Worm (Caenorhabditis elegans): ENCODE measurements around the gene T23F2.4.
A peak's percentile ranks its signal among the peaks of the same experiment; 100 is the strongest.

The T23F2.4 gene

ce11 chrX:5475164-5475576, 39.7 kb downstream of the T23F2.4 start (continued):
- TF ChIP-seq fkh-6 (tag; optimal IDR thresholded peaks at IDR 0.05) (no peak), ceh-2 (tag; optimal IDR thresholded peaks at IDR 0.05) (peak; percentile 62), elt-2 (tag; optimal IDR thresholded peaks at IDR 0.05) (peak; percentile 63), ama-1 (optimal IDR thresholded peaks at IDR 0.05) (no peak), pros-1 (tag; optimal IDR thresholded peaks at IDR 0.05) (peak; percentile 25), pha-2 (tag; optimal IDR thresholded peaks at IDR 0.05) (peak; percentile 14), hlh-8 (tag; optimal IDR thresholded peaks at IDR 0.05) (no peak), C08G9.2 (tag; optimal IDR thresholded peaks at IDR 0.05) (no peak), nhr-232 (tag; optimal IDR thresholded peaks at IDR 0.05) (no peak), ceh-18 (tag; optimal IDR thresholded peaks at IDR 0.05) (peak; percentile 70)

- no peak for TF ChIP-seq ceh-48 (tag; optimal IDR thresholded peaks at IDR 0.05)
- no peak for TF ChIP-seq che-1 (tag; optimal IDR thresholded peaks at IDR 0.05)
Measured at ce11 chrX:5470111-5470745, 44.7 kb downstream of the T23F2.4 start.

- TF ChIP-seq nhr-11 (tag; optimal IDR thresholded peaks at IDR 0.05) (no peak), npax-4 (tag; optimal IDR thresholded peaks at IDR 0.05) (no peak), elt-2 (tag; optimal IDR thresholded peaks at IDR 0.05) (peak; percentile 81)
Measured at ce11 chrX:5467820-5468270, 47.0 kb downstream of the T23F2.4 start, which contains the start of gene dpyd-1. dpyd-1 (plus strand) TSS chrX:5467870.

ce11 chrX:5467308-5467707, 47.6 kb downstream of the T23F2.4 start:
- TF ChIP-seq nhr-11 (tag; optimal IDR thresholded peaks at IDR 0.05) (no peak), gmeb-2 (tag; optimal IDR thresholded peaks at IDR 0.05) (no peak), elt-2 (tag; optimal IDR thresholded peaks at IDR 0.05) (peak; percentile 49)

- TF ChIP-seq eyg-1 (tag; optimal IDR thresholded peaks at IDR 0.05) (no peak), rnt-1 (tag; optimal IDR thresholded peaks at IDR 0.05) (no peak), sox-4 (tag; optimal IDR thresholded peaks at IDR 0.05) (no peak), ahr-1 (tag; optimal IDR thresholded peaks at IDR 0.05) (no peak), mec-3 (tag; optimal IDR thresholded peaks at IDR 0.05; ENCODE audit: borderline replicate concordance) (no peak), hlh-6 (tag; optimal IDR thresholded peaks at IDR 0.05) (no peak), sdc-2 (tag; optimal IDR thresholded peaks at IDR 0.05) (no peak), K09A11.1 (tag; optimal IDR thresholded peaks at IDR 0.05; ENCODE audit: insufficient read depth) (no peak), elt-4 (tag; optimal IDR thresholded peaks at IDR 0.05) (no peak), Y22D7AL.16 (tag; optimal IDR thresholded peaks at IDR 0.05) (no peak), unc-3 (GFP tag; conservative IDR thresholded peaks at IDR 0.05) (no peak), unc-3 (tag; optimal IDR thresholded peaks at IDR 0.05) (no peak), ceh-31 (tag; optimal IDR thresholded peaks at IDR 0.05) (no peak), unc-55 (GFP tag; optimal IDR thresholded peaks at IDR 0.05) (no peak), ceh-6 (GFP tag; optimal IDR thresholded peaks at IDR 0.05) (no peak), C38D4.7 (GFP tag; optimal IDR thresholded peaks at IDR 0.05) (no peak)
Measured at ce11 chrX:5466149-5466548, 48.7 kb downstream of the T23F2.4 start.

- TF ChIP-seq elt-2 (tag; optimal IDR thresholded peaks at IDR 0.05) (peak; percentile 71), unc-86 (tag; optimal IDR thresholded peaks at IDR 0.05) (no peak), hlh-30 (tag; optimal IDR thresholded peaks at IDR 0.05; ENCODE audit: insufficient read depth) (no peak), ztf-16 (tag; optimal IDR thresholded peaks at IDR 0.05) (no peak)
Measured at ce11 chrX:5465631-5466030, 49.3 kb downstream of the T23F2.4 start.
